Worm (Caenorhabditis elegans): ENCODE data around the gene C29E4.9.

C29E4.9 gene

DNA sequence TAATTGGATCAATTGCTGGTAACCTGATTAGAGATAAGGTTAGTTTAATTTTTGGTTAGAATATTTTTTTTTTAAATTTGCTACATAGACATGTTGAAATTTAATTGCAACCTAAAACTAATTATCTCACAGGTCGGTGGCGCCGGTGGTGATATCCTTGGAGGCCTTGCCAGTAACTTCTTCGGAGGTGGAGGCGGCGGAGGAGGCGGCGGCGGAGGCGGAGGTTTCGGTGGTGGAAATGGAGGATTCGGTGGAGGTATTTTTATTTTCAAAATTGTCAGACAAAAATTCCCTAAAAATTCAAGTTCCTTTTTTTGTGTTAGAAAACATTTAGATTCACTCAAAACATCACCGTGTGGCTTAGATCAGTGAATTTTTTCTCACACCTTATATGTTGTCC is 24.4 kb upstream of the C29E4.9 start:
- TF ChIP-seq unc-130 (GFP tag; optimal IDR thresholded peaks at IDR 0.05), result no peak
- peak; percentile 65 for TF ChIP-seq zfh-2 (GFP tag; conservative IDR thresholded peaks at IDR 0.05)
- no peak for TF ChIP-seq cebp-2 (GFP tag; IDR thresholded peaks at IDR 0.05)
- TF ChIP-seq hrde-1 (tag; optimal IDR thresholded peaks at IDR 0.05; ENCODE audit: borderline replicate concordance), result no peak
- peak; percentile 31; the same call in 1 of the 2 replicates for TF ChIP-seq madf-6 (GFP tag; IDR thresholded peaks at IDR 0.05)
- TF ChIP-seq sptf-2 (GFP tag; optimal IDR thresholded peaks at IDR 0.05), result no peak
- no peak for TF ChIP-seq tlf-1 (GFP tag; optimal IDR thresholded peaks at IDR 0.05)

DNA sequence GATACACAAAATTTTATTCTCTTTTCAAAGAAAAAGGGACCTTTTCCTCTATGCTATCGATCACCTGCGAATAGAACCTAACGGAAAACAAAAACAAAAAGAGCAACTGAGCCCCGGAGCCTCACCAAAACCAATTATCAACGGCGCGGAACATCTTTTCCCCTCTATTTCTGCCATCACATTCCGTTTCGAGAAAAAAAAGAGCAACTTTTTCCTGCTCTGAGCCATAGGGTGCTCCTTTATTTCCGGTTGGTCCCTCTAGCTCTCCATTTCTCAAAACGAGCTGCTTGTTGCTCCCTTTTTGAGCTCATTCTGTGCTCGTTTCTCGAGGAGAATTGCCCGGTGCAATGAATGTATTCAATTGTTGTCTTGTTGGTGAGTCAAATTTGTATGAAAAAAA is 22.8 kb upstream of the C29E4.9 start, which contains the start of gene clp-1:
TSS of gene clp-1 (plus strand) at position 301 of the 400 bp plus-strand sequence.
- TF ChIP-seq egl-18 (GFP tag; IDR thresholded peaks at IDR 0.05) (no peak), aptf-3 (GFP tag; IDR thresholded peaks at IDR 0.05) (no peak), madf-10 (tag; optimal IDR thresholded peaks at IDR 0.05) (no peak), gei-17 (GFP tag; optimal IDR thresholded peaks at IDR 0.05) (no peak), F52B5.7 (tag; optimal IDR thresholded peaks at IDR 0.05) (no peak), bed-2 (GFP tag; IDR thresholded peaks at IDR 0.05) (no peak), bed-1 (GFP tag; IDR thresholded peaks at IDR 0.05) (no peak), F33H1.4 (GFP tag; IDR thresholded peaks at IDR 0.05) (no peak), egl-44 (GFP tag; IDR thresholded peaks at IDR 0.05) (no peak), sdz-38 (tag; optimal IDR thresholded peaks at IDR 0.05) (no peak), lin-26 (GFP tag; IDR thresholded peaks at IDR 0.05) (no peak), snpc-1.3 (tag; optimal IDR thresholded peaks at IDR 0.05; ENCODE audit: insufficient read depth) (no peak), ceh-100 (GFP tag; IDR thresholded peaks at IDR 0.05) (no peak), K11D2.4 (GFP tag; IDR thresholded peaks at IDR 0.05) (no peak), zim-3 (tag; optimal IDR thresholded peaks at IDR 0.05) (no peak), B0261.1 (tag; optimal IDR thresholded peaks at IDR 0.05) (no peak)

DNA sequence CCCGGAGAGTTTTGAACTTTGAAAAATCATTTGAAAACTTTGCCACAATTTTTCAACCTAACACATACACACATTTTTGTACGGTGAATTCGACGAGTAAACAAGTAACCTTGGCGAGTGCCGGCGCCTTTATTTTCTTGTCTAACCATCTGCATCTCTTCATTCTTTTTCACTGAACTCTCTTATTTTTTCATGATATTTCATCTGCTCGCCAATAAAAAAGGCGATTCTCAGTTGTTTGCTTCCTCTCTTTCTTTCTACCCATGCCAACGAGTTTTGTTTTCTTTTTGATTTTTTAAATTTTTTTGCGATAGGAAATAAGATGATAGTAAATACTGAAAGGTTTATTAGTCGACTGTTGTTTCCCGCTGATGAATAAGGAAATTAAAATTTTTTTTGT is 21.9 kb upstream of the C29E4.9 start:
- no peak for TF ChIP-seq F37B4.10 (GFP tag; IDR thresholded peaks at IDR 0.05)
- TF ChIP-seq attf-5 (GFP tag; optimal IDR thresholded peaks at IDR 0.05), result peak; percentile 59
- no peak for TF ChIP-seq K12H6.12 (tag; optimal IDR thresholded peaks at IDR 0.05)
- peak; percentile 38 for TF ChIP-seq nhr-80 (tag; optimal IDR thresholded peaks at IDR 0.05)
- TF ChIP-seq F57C9.4 (tag; optimal IDR thresholded peaks at IDR 0.05), result no peak
- no peak for TF ChIP-seq Y67H2A.10 (GFP tag; conservative IDR thresholded peaks at IDR 0.05)
- TF ChIP-seq let-607 (tag; optimal IDR thresholded peaks at IDR 0.05), result no peak
- TF ChIP-seq dpl-1 (GFP tag; optimal IDR thresholded peaks at IDR 0.05), result no peak
- TF ChIP-seq ceh-100 (GFP tag; IDR thresholded peaks at IDR 0.05), result no peak
- no peak for TF ChIP-seq hlh-26 (GFP tag; conservative IDR thresholded peaks at IDR 0.05)
- peak; percentile 14 for TF ChIP-seq pha-4 (tag; optimal IDR thresholded peaks at IDR 0.05)
- no peak for TF ChIP-seq ztf-25 (GFP tag; IDR thresholded peaks at IDR 0.05)
- no peak for TF ChIP-seq cebp-1 (GFP tag; IDR thresholded peaks at IDR 0.05)
- TF ChIP-seq cebp-1 (tag; optimal IDR thresholded peaks at IDR 0.05), result no peak
- no peak for TF ChIP-seq ekl-4 (GFP tag; IDR thresholded peaks at IDR 0.05)
- no peak for TF ChIP-seq atf-7 (tag; optimal IDR thresholded peaks at IDR 0.05)
- peak; percentile 15 for TF ChIP-seq lin-40 (tag; optimal IDR thresholded peaks at IDR 0.05)
- peak; percentile 93 for TF ChIP-seq hmg-1.2 (GFP tag; IDR thresholded peaks at IDR 0.05)
- no peak for TF ChIP-seq athp-1 (tag; optimal IDR thresholded peaks at IDR 0.05)
- no peak for TF ChIP-seq ceh-91 (GFP tag; IDR thresholded peaks at IDR 0.05)
- no peak for TF ChIP-seq F22D6.2 (tag; optimal IDR thresholded peaks at IDR 0.05)
- no peak for TF ChIP-seq ceh-79 (tag; optimal IDR thresholded peaks at IDR 0.05)
- no peak for TF ChIP-seq tbx-9 (tag; optimal IDR thresholded peaks at IDR 0.05; ENCODE audit: borderline replicate concordance)
- no peak for TF ChIP-seq mes-4 (tag; optimal IDR thresholded peaks at IDR 0.05)
- no peak for TF ChIP-seq T07F8.4 (tag; optimal IDR thresholded peaks at IDR 0.05)
- no peak for TF ChIP-seq tlf-1 (GFP tag; optimal IDR thresholded peaks at IDR 0.05)
- TF ChIP-seq attf-3 (GFP tag; conservative IDR thresholded peaks at IDR 0.05), result no peak

Measured in whole organism, young adult.